Worm (Caenorhabditis elegans) whole organism, early embryonic: ENCODE results near the gene rab-37.

Experiments used
- F13C5.2 ChIP-seq: sonication (generic microtip); optimal IDR thresholded peaks from 2 replicates; lab custom pipeline; 2017; ENCODE audit warnings: mild to moderate bottlenecking, missing genetic modification characterization, inconsistent platforms, missing compliant biosample characterization
- aly-1 ChIP-seq: sonication (generic microtip); optimal IDR thresholded peaks from 2 replicates; lab custom pipeline; 2016; ENCODE audit warnings: missing genetic modification characterization, missing compliant biosample characterization
- ama-1 ChIP-seq: fragments of 150-350 bp; optimal IDR thresholded peaks from 2 replicates; lab custom pipeline; 2014
- ceh-13 ChIP-seq: fragments of 200-800 bp; sonication (Bioruptor generic); optimal IDR thresholded peaks from 2 replicates; lab custom pipeline; 2018; ENCODE audit warnings: mild to moderate bottlenecking, missing genetic modification characterization, missing compliant biosample characterization
- ceh-36 ChIP-seq: sonication (generic microtip); optimal IDR thresholded peaks from 2 replicates; lab custom pipeline; 2016; ENCODE audit warnings: missing genetic modification characterization, inconsistent platforms, missing compliant biosample characterization
- ets-7 ChIP-seq: sonication (generic microtip); optimal IDR thresholded peaks from 2 replicates; lab custom pipeline; 2016; ENCODE audit warnings: missing genotype, missing genetic modification characterization, missing compliant biosample characterization
- flt-1 ChIP-seq: fragments of 200-800 bp; sonication (Bioruptor generic); IDR thresholded peaks from 2 replicates; pipeline ENCODE4 v1.3.6; 2022; ENCODE audit warnings: missing genetic modification characterization, missing compliant biosample characterization
- hmbx-1 ChIP-seq: sonication (generic microtip); optimal IDR thresholded peaks from 2 replicates; lab custom pipeline; 2016; ENCODE audit warnings: mild to moderate bottlenecking, missing genetic modification characterization, missing compliant biosample characterization
- hmg-4 ChIP-seq: fragments of 200-800 bp; sonication (Bioruptor generic); optimal IDR thresholded peaks from 2 replicates; lab custom pipeline; 2018; ENCODE audit warnings: mild to moderate bottlenecking, missing genetic modification characterization, missing compliant biosample characterization
- pes-1 ChIP-seq: fragments of 200-800 bp; sonication (Bioruptor generic); IDR thresholded peaks from 2 replicates; pipeline ENCODE4 v1.3.6; 2022; ENCODE audit warnings: missing genetic modification reagents, missing genetic modification characterization, missing compliant biosample characterization
- scrt-1 ChIP-seq: fragments of 200-800 bp; sonication (Bioruptor generic); IDR thresholded peaks from 2 replicates; pipeline ENCODE4 v1.3.6; 2022; ENCODE audit warnings: missing genetic modification characterization, missing compliant biosample characterization
- sea-1 ChIP-seq: fragments of 200-800 bp; sonication (Bioruptor generic); conservative IDR thresholded peaks from 2 replicates; pipeline ENCODE4 v1.3.6; 2022; ENCODE audit warnings: missing genetic modification characterization, missing compliant biosample characterization
- tbx-37 ChIP-seq: fragments of 200-800 bp; sonication (Bioruptor generic); conservative IDR thresholded peaks from 2 replicates; pipeline ENCODE4 v1.3.6; 2022; ENCODE audit warnings: missing genetic modification reagents, missing genetic modification characterization, missing compliant biosample characterization

DNA sequence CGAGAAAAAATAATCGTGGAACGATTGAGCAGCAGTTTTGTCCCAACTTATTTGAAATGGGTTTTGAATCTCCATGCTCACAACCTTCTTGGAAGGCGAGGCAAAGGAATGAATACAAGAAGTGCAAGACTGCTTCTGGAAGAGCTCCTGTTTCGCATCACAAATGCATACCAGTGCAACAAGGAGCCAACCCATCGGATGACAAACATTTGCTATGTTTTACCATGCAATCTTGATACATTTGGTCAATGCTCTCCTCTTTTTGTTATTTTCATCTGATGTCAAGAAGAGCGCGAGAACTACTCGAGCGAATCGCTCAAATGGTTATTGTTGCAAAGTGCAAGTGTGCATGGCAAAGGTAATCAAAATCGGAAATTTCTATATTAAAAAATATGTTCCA is 38.5 kb upstream of the rab-37 start, which contains the start of gene mec-18:
- TF ChIP-seq scrt-1 (GFP tag; lab: Robert Waterston, UW) (no peak), ama-1 (no peak), sea-1 (GFP tag; lab: Robert Waterston, UW) (no peak), ceh-36 (tag; lab: Kevin White, UChicago) (no peak), tbx-37 (GFP tag; lab: Robert Waterston, UW) (no peak), aly-1 (tag; lab: Kevin White, UChicago) (no peak), hmbx-1 (tag; lab: Kevin White, UChicago) (no peak), pes-1 (GFP tag; lab: Robert Waterston, UW) (no peak), hmg-4 (no peak), ets-7 (tag; lab: Kevin White, UChicago) (no peak), ceh-13 (GFP tag; lab: Kevin White, UChicago) (no peak), flt-1 (no peak), F13C5.2 (no peak)
